Worm (Caenorhabditis elegans) whole organism, L3 larva: Measurements from ENCODE around the gene clec-153.

ENCODE experiments used
- R02D3.7 ChIP-seq: fragments of 150-350 bp; optimal IDR thresholded peaks from 2 replicates; lab custom pipeline; 2014; ENCODE audit warnings: missing biosample characterization, missing genetic modification characterization
- aly-2 ChIP-seq: fragments of 150-350 bp; optimal IDR thresholded peaks from 2 replicates; lab custom pipeline; 2014; ENCODE audit warnings: missing biosample characterization, missing genetic modification characterization
- ceh-9 ChIP-seq: sonication (generic microtip); optimal IDR thresholded peaks from 2 replicates; lab custom pipeline; 2018; ENCODE audit warnings: missing biosample characterization, missing genetic modification characterization
- egl-27 ChIP-seq: sonication (generic microtip); optimal IDR thresholded peaks from 4 replicates; lab custom pipeline; 2017; ENCODE audit warnings: missing biosample characterization, missing genetic modification reagents, missing genetic modification characterization
- elt-1 ChIP-seq: fragments of 150-350 bp; optimal IDR thresholded peaks from 2 replicates; lab custom pipeline; 2014; ENCODE audit warnings: missing biosample characterization, missing genetic modification characterization
- fkh-10 ChIP-seq: sonication (generic microtip); optimal IDR thresholded peaks from 2 replicates; lab custom pipeline; 2017; ENCODE audit warnings: missing biosample characterization, missing genetic modification reagents, missing genetic modification characterization
- lin-15B ChIP-seq: fragments of 150-350 bp; optimal IDR thresholded peaks from 2 replicates; lab custom pipeline; 2014; ENCODE audit warnings: missing biosample characterization, missing genetic modification characterization
- lin-39 ChIP-seq: fragments of 150-350 bp; optimal IDR thresholded peaks from 2 replicates; lab custom pipeline; 2018; ENCODE audit warnings: missing biosample characterization, missing genetic modification reagents, missing genetic modification characterization
- lsy-12 ChIP-seq: sonication (generic microtip); optimal IDR thresholded peaks from 2 replicates; lab custom pipeline; 2016; ENCODE audit warnings: mild to moderate bottlenecking, missing genetic modification characterization, missing compliant biosample characterization
- nfya-1 ChIP-seq: sonication (generic microtip); optimal IDR thresholded peaks from 2 replicates; lab custom pipeline; 2017; ENCODE audit warnings: missing genetic modification characterization, mild to moderate bottlenecking, missing compliant biosample characterization, antibody characterized with exemption, moderate library complexity; ENCODE audit not compliant: insufficient read depth
- nhr-11 ChIP-seq: fragments of 150-350 bp; optimal IDR thresholded peaks from 2 replicates; lab custom pipeline; 2014; ENCODE audit warnings: missing biosample characterization, missing genetic modification characterization
- nhr-12 ChIP-seq: fragments of 150-350 bp; optimal IDR thresholded peaks from 2 replicates; lab custom pipeline; 2014; ENCODE audit warnings: missing biosample characterization, missing genetic modification characterization
- nhr-28 ChIP-seq: fragments of 150-350 bp; optimal IDR thresholded peaks from 2 replicates; lab custom pipeline; 2014; ENCODE audit warnings: missing biosample characterization, missing genetic modification characterization
- nhr-43 ChIP-seq: sonication (generic microtip); optimal IDR thresholded peaks from 2 replicates; lab custom pipeline; 2016; ENCODE audit warnings: mild to moderate bottlenecking, missing genetic modification characterization, missing compliant biosample characterization; ENCODE audit not compliant: poor library complexity, severe bottlenecking
- nhr-76 ChIP-seq: fragments of 150-350 bp; sonication (generic microtip); optimal IDR thresholded peaks from 5 replicates; lab custom pipeline; 2014; ENCODE audit warnings: missing biosample characterization, missing genetic modification characterization
- nhr-77 ChIP-seq: fragments of 150-350 bp; optimal IDR thresholded peaks from 2 replicates; lab custom pipeline; 2014; ENCODE audit warnings: missing biosample characterization, missing genetic modification characterization
- pha-4 ChIP-seq: fragments of 150-350 bp; optimal IDR thresholded peaks from 2 replicates; lab custom pipeline; 2014; ENCODE audit warnings: missing biosample characterization, missing genetic modification reagents, missing genetic modification characterization
- sea-2 ChIP-seq: fragments of 150-350 bp; sonication (generic microtip); optimal IDR thresholded peaks from 4 replicates; lab custom pipeline; 2014; ENCODE audit warnings: missing biosample characterization, missing genetic modification reagents, missing genetic modification characterization
- skn-1 ChIP-seq: fragments of 150-350 bp; optimal IDR thresholded peaks from 2 replicates; lab custom pipeline; 2014; ENCODE audit warnings: missing biosample characterization, missing genetic modification characterization
- snpc-4 ChIP-seq: fragments of 150-350 bp; optimal IDR thresholded peaks from 2 replicates; lab custom pipeline; 2014; ENCODE audit warnings: missing biosample characterization, missing genetic modification characterization
- unc-39 ChIP-seq: sonication (generic microtip); optimal IDR thresholded peaks from 4 replicates; lab custom pipeline; 2017; ENCODE audit warnings: missing biosample characterization, missing genetic modification characterization
- unc-62 ChIP-seq: fragments of 150-350 bp; sonication (generic microtip); optimal IDR thresholded peaks from 4 replicates; lab custom pipeline; 2014; ENCODE audit warnings: missing biosample characterization, missing genetic modification reagents, missing genetic modification characterization
- zag-1 ChIP-seq: fragments of 150-350 bp; optimal IDR thresholded peaks from 2 replicates; lab custom pipeline; 2014; ENCODE audit warnings: missing biosample characterization, missing genetic modification characterization

clec-153 gene

DNA sequence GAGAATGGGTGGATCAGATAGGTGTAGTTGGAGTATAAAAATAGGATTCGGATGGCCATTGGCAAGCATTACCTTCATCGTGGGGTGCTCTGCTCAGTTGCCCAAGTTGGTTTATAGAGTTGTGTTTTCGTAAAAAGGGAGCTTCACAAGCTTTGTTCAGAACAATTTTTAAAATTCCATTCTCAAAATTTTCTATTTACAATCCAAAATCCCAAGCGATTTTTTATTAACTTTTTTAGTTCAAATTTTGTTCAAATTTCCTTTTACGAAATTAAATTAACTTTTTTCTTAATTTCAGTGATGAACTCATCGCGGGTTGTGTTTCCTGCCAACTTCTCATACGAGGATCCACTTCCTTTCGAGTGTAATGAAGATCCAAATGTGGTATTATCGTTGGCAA lies 42.4 kb downstream of the clec-153 start, which contains the start of gene srg-10:
Gene srg-10 (plus strand): TSS at position 301 of the 400 bp plus-strand sequence.
- TF ChIP-seq lin-15B (no peak), aly-2 (tag; lab: Kevin White, UChicago) (no peak), pha-4 (tag; lab: Kevin White, UChicago) (no peak), zag-1 (tag; lab: Kevin White, UChicago) (no peak), nhr-12 (tag; lab: Kevin White, UChicago) (no peak), fkh-10 (no peak), egl-27 (tag; lab: Kevin White, UChicago) (no peak), nhr-77 (tag; lab: Kevin White, UChicago) (no peak), ceh-9 (no peak)
- TF ChIP-seq, all 47 proteins: peak for 0

DNA sequence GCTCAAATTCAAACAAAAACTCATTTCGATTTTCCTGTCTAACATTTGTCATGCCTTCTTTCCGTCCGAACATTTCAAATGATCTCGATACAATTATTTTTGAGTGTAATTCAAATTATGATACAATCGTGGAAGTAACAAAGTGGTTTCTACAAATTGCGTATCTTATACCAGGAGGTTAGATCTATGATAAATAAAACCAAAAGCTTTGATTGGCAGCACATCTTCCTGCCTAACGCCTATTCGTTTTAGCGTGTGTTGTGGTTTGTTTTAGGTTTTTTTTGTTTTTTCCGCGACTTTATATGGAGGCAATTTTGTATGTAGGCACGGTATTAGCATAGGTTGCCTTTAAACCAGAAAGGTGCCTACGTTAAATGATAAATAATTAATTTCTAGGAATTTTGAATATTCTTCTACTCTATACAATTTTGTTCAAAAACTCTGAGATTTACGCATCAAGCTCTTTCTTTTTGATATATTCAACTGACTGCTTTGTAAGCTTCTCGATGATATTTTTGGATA lies 45.0 kb downstream of the clec-153 start, which contains the start of gene srg-11:
Gene srg-11 (plus strand): TSS at position 51 of the 522 bp plus-strand sequence.
- TF ChIP-seq unc-39 (tag; lab: Kevin White, UChicago), result no peak
- no peak for TF ChIP-seq skn-1 (tag; lab: Kevin White, UChicago)
- no peak for TF ChIP-seq snpc-4
- no peak for TF ChIP-seq nhr-11 (tag; lab: Kevin White, UChicago)
- TF ChIP-seq fkh-10, result no peak
- TF ChIP-seq elt-1 (tag; lab: Kevin White, UChicago), result no peak
- TF ChIP-seq nfya-1 (tag; lab: Kevin White, UChicago), result no peak
- no peak for TF ChIP-seq R02D3.7 (tag; lab: Kevin White, UChicago)
- no peak for TF ChIP-seq sea-2 (GFP tag; lab: Kevin White, UChicago)
- TF ChIP-seq nhr-76 (tag; lab: Kevin White, UChicago), result no peak
- TF ChIP-seq nhr-43 (tag; lab: Kevin White, UChicago), result no peak
- no peak for TF ChIP-seq egl-27 (tag; lab: Kevin White, UChicago)
- no peak for TF ChIP-seq unc-62 (GFP tag; lab: Kevin White, UChicago)

DNA sequence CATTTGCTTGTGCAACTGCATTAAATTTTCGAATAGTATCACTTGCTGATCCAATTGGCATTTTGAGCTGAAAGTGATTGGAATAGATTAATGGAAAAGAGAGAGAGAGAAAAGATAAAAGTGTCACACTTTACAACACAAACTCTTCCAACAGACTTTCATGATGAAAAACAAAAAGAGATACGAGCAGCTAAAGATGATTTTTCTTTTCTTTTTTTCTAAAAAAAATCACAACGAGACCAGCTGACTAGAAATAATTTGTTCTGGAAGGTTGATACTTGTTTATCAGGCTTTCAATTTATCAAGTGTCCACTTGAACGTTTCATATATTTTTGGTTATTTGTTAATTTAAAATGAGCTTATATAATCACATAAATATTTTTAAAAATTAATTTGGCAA lies 52.1 kb downstream of the clec-153 start:
- TF ChIP-seq nhr-28 (tag; lab: Kevin White, UChicago), result no peak
- no peak for TF ChIP-seq lsy-12
- no peak for TF ChIP-seq pha-4 (tag; lab: Kevin White, UChicago)
- no peak for TF ChIP-seq lin-39 (tag; lab: Kevin White, UChicago)
- TF ChIP-seq, all 47 proteins: peak for 0
